Worm (Caenorhabditis elegans) whole organism, L3 larva: Measurements from ENCODE around the gene E02A10.3.

Experiments used
- R02D3.7 ChIP-seq: fragments of 150-350 bp; optimal IDR thresholded peaks from 2 replicates; lab custom pipeline; 2014; ENCODE audit warnings: missing biosample characterization, missing genetic modification characterization
- ZK546.5 ChIP-seq: sonication (generic microtip); optimal IDR thresholded peaks from 2 replicates; lab custom pipeline; 2017; ENCODE audit warnings: missing biosample characterization, missing genetic modification characterization
- aly-2 ChIP-seq: fragments of 150-350 bp; optimal IDR thresholded peaks from 2 replicates; lab custom pipeline; 2014; ENCODE audit warnings: missing biosample characterization, missing genetic modification characterization
- ama-1 ChIP-seq: fragments of 150-350 bp; optimal IDR thresholded peaks from 2 replicates; lab custom pipeline; 2018
- ceh-16 ChIP-seq: sonication (generic microtip); optimal IDR thresholded peaks from 2 replicates; lab custom pipeline; 2017; ENCODE audit warnings: missing biosample characterization, missing genetic modification characterization
- ceh-28 ChIP-seq: fragments of 150-350 bp; optimal IDR thresholded peaks from 2 replicates; lab custom pipeline; 2014; ENCODE audit warnings: missing biosample characterization, missing genetic modification reagents, missing genetic modification characterization
- ceh-82 ChIP-seq: fragments of 150-350 bp; optimal IDR thresholded peaks from 2 replicates; lab custom pipeline; 2014; ENCODE audit warnings: missing biosample characterization, missing genetic modification characterization
- daf-12 ChIP-seq: fragments of 150-350 bp; optimal IDR thresholded peaks from 2 replicates; lab custom pipeline; 2014; ENCODE audit warnings: missing biosample characterization, missing genetic modification reagents, missing genetic modification characterization
- egl-27 ChIP-seq: sonication (generic microtip); optimal IDR thresholded peaks from 4 replicates; lab custom pipeline; 2017; ENCODE audit warnings: missing biosample characterization, missing genetic modification reagents, missing genetic modification characterization
- egl-5 ChIP-seq: fragments of 150-350 bp; optimal IDR thresholded peaks from 2 replicates; lab custom pipeline; 2017; ENCODE audit warnings: missing biosample characterization, missing genetic modification reagents, missing genetic modification characterization, inconsistent platforms
- elt-1 ChIP-seq: fragments of 150-350 bp; optimal IDR thresholded peaks from 2 replicates; lab custom pipeline; 2014; ENCODE audit warnings: missing biosample characterization, missing genetic modification characterization
- elt-2 ChIP-seq: sonication (generic microtip); optimal IDR thresholded peaks from 2 replicates; lab custom pipeline; 2016; ENCODE audit warnings: missing genetic modification reagents, mild to moderate bottlenecking, missing genetic modification characterization, missing compliant biosample characterization
- elt-3 ChIP-seq, 3 experiments: fragments of 150-350 bp in 1 of 3; sonication (generic microtip) in 2 of 3; optimal IDR thresholded peaks; 2 replicates in 2 of 3; 4 replicates in 1 of 3; lab custom pipeline; 2014 to 2017; ENCODE audit warnings: missing biosample characterization in 3 of 3, missing genetic modification characterization in 3 of 3
- eor-1 ChIP-seq, 2 experiments: fragments of 150-350 bp; optimal IDR thresholded peaks; 2 replicates each; lab custom pipeline; 2014 to 2018; ENCODE audit warnings: missing biosample characterization in 2 of 2, missing genetic modification characterization in 2 of 2
- fkh-2 ChIP-seq: fragments of 150-350 bp; optimal IDR thresholded peaks from 2 replicates; lab custom pipeline; 2014; ENCODE audit warnings: missing biosample characterization, missing genetic modification reagents, missing genetic modification characterization
- fos-1 ChIP-seq: fragments of 150-350 bp; optimal IDR thresholded peaks from 2 replicates; lab custom pipeline; 2014; ENCODE audit warnings: missing biosample characterization, missing genetic modification characterization
- hmg-11 ChIP-seq: sonication (generic microtip); optimal IDR thresholded peaks from 2 replicates; lab custom pipeline; 2016; ENCODE audit warnings: missing genetic modification characterization, missing compliant biosample characterization
- jun-1 ChIP-seq: fragments of 150-350 bp; optimal IDR thresholded peaks from 2 replicates; lab custom pipeline; 2014; ENCODE audit warnings: missing biosample characterization, missing genetic modification reagents, missing genetic modification characterization
- lin-15B ChIP-seq: fragments of 150-350 bp; optimal IDR thresholded peaks from 2 replicates; lab custom pipeline; 2014; ENCODE audit warnings: missing biosample characterization, missing genetic modification characterization
- lsy-12 ChIP-seq: sonication (generic microtip); optimal IDR thresholded peaks from 2 replicates; lab custom pipeline; 2016; ENCODE audit warnings: mild to moderate bottlenecking, missing genetic modification characterization, missing compliant biosample characterization
- mdl-1 ChIP-seq: fragments of 150-350 bp; optimal IDR thresholded peaks from 2 replicates; lab custom pipeline; 2014; ENCODE audit warnings: missing biosample characterization, missing genetic modification characterization
- mml-1 ChIP-seq: fragments of 150-350 bp; sonication (generic microtip); optimal IDR thresholded peaks from 3 replicates; lab custom pipeline; 2014; ENCODE audit warnings: missing biosample characterization, missing genetic modification characterization
- nhr-11 ChIP-seq: fragments of 150-350 bp; optimal IDR thresholded peaks from 2 replicates; lab custom pipeline; 2014; ENCODE audit warnings: missing biosample characterization, missing genetic modification characterization
- nhr-12 ChIP-seq: fragments of 150-350 bp; optimal IDR thresholded peaks from 2 replicates; lab custom pipeline; 2014; ENCODE audit warnings: missing biosample characterization, missing genetic modification characterization
- nhr-237 ChIP-seq: fragments of 150-350 bp; optimal IDR thresholded peaks from 2 replicates; lab custom pipeline; 2014; ENCODE audit warnings: missing biosample characterization, missing genetic modification characterization
- nhr-25 ChIP-seq: sonication (generic microtip); optimal IDR thresholded peaks from 2 replicates; lab custom pipeline; 2017; ENCODE audit warnings: missing biosample characterization, missing genetic modification characterization
- nhr-43 ChIP-seq: sonication (generic microtip); optimal IDR thresholded peaks from 2 replicates; lab custom pipeline; 2016; ENCODE audit warnings: mild to moderate bottlenecking, missing genetic modification characterization, missing compliant biosample characterization; ENCODE audit not compliant: poor library complexity, severe bottlenecking
- nhr-67 ChIP-seq: fragments of 150-350 bp; optimal IDR thresholded peaks from 2 replicates; lab custom pipeline; 2014; ENCODE audit warnings: missing biosample characterization, missing genetic modification characterization
- nhr-76 ChIP-seq: fragments of 150-350 bp; sonication (generic microtip); optimal IDR thresholded peaks from 5 replicates; lab custom pipeline; 2014; ENCODE audit warnings: missing biosample characterization, missing genetic modification characterization
- nhr-77 ChIP-seq: fragments of 150-350 bp; optimal IDR thresholded peaks from 2 replicates; lab custom pipeline; 2014; ENCODE audit warnings: missing biosample characterization, missing genetic modification characterization
- pha-4 ChIP-seq: fragments of 150-350 bp; optimal IDR thresholded peaks from 2 replicates; lab custom pipeline; 2014; ENCODE audit warnings: missing biosample characterization, missing genetic modification reagents, missing genetic modification characterization
- sea-2 ChIP-seq: fragments of 150-350 bp; sonication (generic microtip); optimal IDR thresholded peaks from 4 replicates; lab custom pipeline; 2014; ENCODE audit warnings: missing biosample characterization, missing genetic modification reagents, missing genetic modification characterization
- snpc-4 ChIP-seq: fragments of 150-350 bp; optimal IDR thresholded peaks from 2 replicates; lab custom pipeline; 2014; ENCODE audit warnings: missing biosample characterization, missing genetic modification characterization
- tbx-2 ChIP-seq: sonication (generic microtip); optimal IDR thresholded peaks from 2 replicates; lab custom pipeline; 2016; ENCODE audit warnings: mild to moderate bottlenecking, missing genetic modification characterization, missing compliant biosample characterization
- unc-39 ChIP-seq: sonication (generic microtip); optimal IDR thresholded peaks from 4 replicates; lab custom pipeline; 2017; ENCODE audit warnings: missing biosample characterization, missing genetic modification characterization
- unc-62 ChIP-seq: fragments of 150-350 bp; sonication (generic microtip); optimal IDR thresholded peaks from 4 replicates; lab custom pipeline; 2014; ENCODE audit warnings: missing biosample characterization, missing genetic modification reagents, missing genetic modification characterization
- zag-1 ChIP-seq: fragments of 150-350 bp; optimal IDR thresholded peaks from 2 replicates; lab custom pipeline; 2014; ENCODE audit warnings: missing biosample characterization, missing genetic modification characterization
- ztf-11 ChIP-seq: fragments of 150-350 bp; optimal IDR thresholded peaks from 2 replicates; lab custom pipeline; 2014; ENCODE audit warnings: missing biosample characterization, missing genetic modification characterization

Gene E02A10.3

ce11 chrV:12584771-12585170 is 5.4 kb downstream of the E02A10.3 start:
- TF ChIP-seq nhr-77 = no peak
- TF ChIP-seq nhr-237 (tag; lab: Kevin White, UChicago) = no peak
- no peak for TF ChIP-seq nhr-67 (tag; lab: Kevin White, UChicago)
- no peak for TF ChIP-seq hmg-11 (tag; lab: Kevin White, UChicago)
- TF ChIP-seq lin-15B (tag; lab: Kevin White, UChicago) = no peak

ce11 chrV:12586793-12587192 is 7.4 kb downstream of the E02A10.3 start:
- TF ChIP-seq pha-4 (tag; lab: Kevin White, UChicago) = no peak
- no peak for TF ChIP-seq egl-27 (tag; lab: Kevin White, UChicago)
- TF ChIP-seq nhr-43 (tag; lab: Kevin White, UChicago) = no peak
- no peak for TF ChIP-seq unc-62 (GFP tag; lab: Kevin White, UChicago)
- no peak for TF ChIP-seq nhr-25 (tag; lab: Kevin White, UChicago)
- no peak for TF ChIP-seq nhr-76 (tag; lab: Kevin White, UChicago)
- TF ChIP-seq daf-12 (tag; lab: Kevin White, UChicago) = no peak
- TF ChIP-seq hmg-11 (tag; lab: Kevin White, UChicago) = no peak
- no peak for TF ChIP-seq nhr-77
- TF ChIP-seq nhr-237 (tag; lab: Kevin White, UChicago) = no peak
- no peak for TF ChIP-seq sea-2 (GFP tag; lab: Kevin White, UChicago)
- no peak for TF ChIP-seq ama-1 (lab: Kevin White, UChicago)
- TF ChIP-seq elt-1 (tag; lab: Kevin White, UChicago) = no peak
- TF ChIP-seq ZK546.5 (tag; lab: Kevin White, UChicago) = no peak
- TF ChIP-seq elt-2 (tag; lab: Kevin White, UChicago) = no peak
- TF ChIP-seq nhr-67 (tag; lab: Kevin White, UChicago) = no peak
- TF ChIP-seq jun-1 = no peak
- no peak for TF ChIP-seq eor-1 (tag; optimal IDR thresholded peaks at IDR 0.05; lab: Kevin White, UChicago)

- no peak for TF ChIP-seq daf-12 (tag; lab: Kevin White, UChicago)
- no peak for TF ChIP-seq zag-1 (tag; lab: Kevin White, UChicago)
- TF ChIP-seq fkh-2 = no peak
- TF ChIP-seq sea-2 (GFP tag; lab: Kevin White, UChicago) = no peak
- no peak for TF ChIP-seq ztf-11 (tag; lab: Kevin White, UChicago)
- TF ChIP-seq, all 47 proteins: peak for 0
Observed at ce11 chrV:12588030-12588429, 8.6 kb downstream of the E02A10.3 start, which contains the start of gene C14C10.1. C14C10.1 (plus strand) TSS chrV:12588330.

ce11 chrV:12590601-12591000 is 11.2 kb downstream of the E02A10.3 start, which contains the start of gene ttr-43:
ttr-43 (minus strand) TSS chrV:12590701.
- TF ChIP-seq egl-5 (tag; lab: Kevin White, UChicago) (no peak), snpc-4 (tag; lab: Kevin White, UChicago) (no peak), mdl-1 (tag; lab: Kevin White, UChicago) (no peak), aly-2 (tag; lab: Kevin White, UChicago) (no peak), zag-1 (tag; lab: Kevin White, UChicago) (no peak), hmg-11 (tag; lab: Kevin White, UChicago) (no peak), elt-1 (tag; lab: Kevin White, UChicago) (no peak), nhr-67 (tag; lab: Kevin White, UChicago) (no peak), R02D3.7 (tag; lab: Kevin White, UChicago) (no peak), elt-3 (tag; optimal IDR thresholded peaks at IDR 0.05; lab: Kevin White, UChicago) (no peak), ceh-28 (tag; lab: Kevin White, UChicago) (no peak), ceh-82 (no peak), nhr-25 (tag; lab: Kevin White, UChicago) (no peak), lsy-12 (tag; lab: Kevin White, UChicago) (no peak), nhr-12 (no peak)

- TF ChIP-seq unc-39 (no peak), egl-5 (tag; lab: Kevin White, UChicago) (no peak), nhr-76 (tag; lab: Kevin White, UChicago) (no peak), nhr-43 (tag; lab: Kevin White, UChicago) (no peak), elt-2 (tag; lab: Kevin White, UChicago) (no peak), tbx-2 (tag; lab: Kevin White, UChicago) (no peak), nhr-77 (no peak), lsy-12 (tag; lab: Kevin White, UChicago) (no peak), nhr-11 (tag; lab: Kevin White, UChicago) (no peak), nhr-25 (tag; lab: Kevin White, UChicago) (no peak), hmg-11 (tag; lab: Kevin White, UChicago) (no peak), ama-1 (lab: Kevin White, UChicago) (no peak), elt-1 (tag; lab: Kevin White, UChicago) (no peak), daf-12 (tag; lab: Kevin White, UChicago) (no peak), fos-1 (tag; lab: Kevin White, UChicago) (no peak), lin-15B (tag; lab: Kevin White, UChicago) (no peak), ceh-16 (tag; lab: Kevin White, UChicago) (no peak), mml-1 (no peak), elt-3 (tag; optimal IDR thresholded peaks at IDR 0.05; lab: Kevin White, UChicago) (no peak)
Observed at ce11 chrV:12592379-12592778, 13.0 kb downstream of the E02A10.3 start, which contains the start of gene C14C10.2. C14C10.2 (minus strand) TSS chrV:12592479.
